Fruit fly (Drosophila melanogaster): ENCODE data around the gene HGTX.

- TF ChIP-seq CG15710 (tag; optimal IDR thresholded peaks at IDR 0.05) (peak; percentile 31), CG13204 (GFP tag; optimal IDR thresholded peaks at IDR 0.05) (no peak), Snoo (tag; optimal IDR thresholded peaks at IDR 0.05) (peak; percentile 38), CG12605 (GFP tag; IDR thresholded peaks at IDR 0.05) (no peak), EcR (GFP tag; optimal IDR thresholded peaks at IDR 0.05) (no peak), rn (GFP tag; IDR thresholded peaks at IDR 0.05) (no peak)
Measured at dm6 chr3L:14544987-14545943, 54.1 kb downstream of the HGTX start.
